Fruit fly (Drosophila melanogaster) Kc167 (cell line): ENCODE results near the gene CG3408.

Source experiments
- Myc ChIP-seq: fragments of >200 bp; optimal IDR thresholded peaks from 2 replicates; lab custom pipeline; 2017; ENCODE audit warnings: missing external identifiers
- insv ChIP-seq: fragments of >200 bp; optimal IDR thresholded peaks from 3 replicates; lab custom pipeline; 2018; ENCODE audit warnings: missing external identifiers
- psq ChIP-seq: fragments of >200 bp; optimal IDR thresholded peaks from 2 replicates; lab custom pipeline; 2017; ENCODE audit warnings: missing external identifiers
- ttk ChIP-seq: sonication (Bioruptor generic); optimal IDR thresholded peaks from 2 replicates; lab custom pipeline; 2017; ENCODE audit warnings: missing external identifiers

dm6 chr3L:9509037-9509830 is at the start of gene CG3408:
- TF ChIP-seq insv (lab: Kevin White, UChicago) (no peak), ttk (no peak), Myc (lab: Kevin White, UChicago) (no peak), psq (lab: Kevin White, UChicago) (no peak)
